Worm (Caenorhabditis elegans): ENCODE measurements around the gene ocam-1.
A peak's percentile ranks its signal among the peaks of the same experiment; 100 is the strongest.

The ocam-1 gene

DNA sequence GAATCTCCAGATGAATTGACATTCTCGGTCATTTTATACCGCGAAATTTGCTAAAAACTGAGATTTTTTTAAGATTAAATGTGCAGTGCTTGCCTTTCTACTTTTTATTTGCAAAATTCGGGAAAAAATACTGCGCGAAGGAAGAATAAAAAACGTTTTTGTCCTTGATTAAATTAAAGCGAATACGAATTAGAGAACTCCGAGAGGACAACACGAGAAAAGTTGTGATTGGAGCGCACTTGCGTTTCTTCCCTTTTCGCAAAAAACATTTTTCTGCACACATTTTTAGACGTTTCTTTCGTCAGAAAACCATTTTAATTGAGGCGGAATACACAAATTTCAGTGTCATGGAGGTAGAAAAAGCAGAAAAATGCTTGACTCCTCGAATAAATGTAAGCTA is 17.9 kb upstream of the ocam-1 start, which contains the start of the genes trm-1 and ints-2 (continued):
- TF ChIP-seq C06A6.2 (GFP tag; conservative IDR thresholded peaks at IDR 0.05) (no peak), F57A8.1 (GFP tag; optimal IDR thresholded peaks at IDR 0.05) (no peak), F49E8.2 (tag; optimal IDR thresholded peaks at IDR 0.05; ENCODE audit: insufficient read depth) (no peak), lag-1 (GFP tag; IDR thresholded peaks at IDR 0.05) (no peak), tlf-1 (GFP tag; optimal IDR thresholded peaks at IDR 0.05) (no peak), F22D6.2 (tag; optimal IDR thresholded peaks at IDR 0.05) (no peak), B0035.1 (tag; optimal IDR thresholded peaks at IDR 0.05) (no peak), F33H1.4 (GFP tag; IDR thresholded peaks at IDR 0.05) (peak; percentile 21; the same call in 1 of the 2 replicates), ama-1 (optimal IDR thresholded peaks at IDR 0.05) (no peak), ama-1 (GFP tag; optimal IDR thresholded peaks at IDR 0.05) (no peak), him-1 (tag; optimal IDR thresholded peaks at IDR 0.05) (no peak), lin-40 (tag; optimal IDR thresholded peaks at IDR 0.05) (no peak), egl-18 (GFP tag; IDR thresholded peaks at IDR 0.05) (no peak), T07F8.4 (tag; optimal IDR thresholded peaks at IDR 0.05) (no peak), hmg-1.2 (GFP tag; IDR thresholded peaks at IDR 0.05) (0 out of 2 replicates have a peak, but pooled peaks have one; percentile 19), snpc-4 (GFP tag; optimal IDR thresholded peaks at IDR 0.05) (no peak), snpc-4 (tag; optimal IDR thresholded peaks at IDR 0.05) (peak in 1 of 4 experiments; percentile 45), dpff-1 (tag; optimal IDR thresholded peaks at IDR 0.05) (no peak), hmg-20 (GFP tag; IDR thresholded peaks at IDR 0.05) (no peak), madf-10 (tag; optimal IDR thresholded peaks at IDR 0.05) (no peak), snpc-1.3 (tag; optimal IDR thresholded peaks at IDR 0.05; ENCODE audit: insufficient read depth) (no peak), cebp-2 (GFP tag; IDR thresholded peaks at IDR 0.05) (no peak), T26A5.8 (tag; optimal IDR thresholded peaks at IDR 0.05) (no peak), K11D2.4 (GFP tag; IDR thresholded peaks at IDR 0.05) (no peak), B0261.1 (tag; optimal IDR thresholded peaks at IDR 0.05) (no peak), let-526 (GFP tag; IDR thresholded peaks at IDR 0.05) (no peak), madf-6 (GFP tag; IDR thresholded peaks at IDR 0.05) (no peak), ceh-40 (GFP tag; IDR thresholded peaks at IDR 0.05) (no peak), atf-7 (tag; optimal IDR thresholded peaks at IDR 0.05) (no peak), F23B12.7 (tag; optimal IDR thresholded peaks at IDR 0.05; ENCODE audit: insufficient read depth) (no peak), somi-1 (GFP tag; optimal IDR thresholded peaks at IDR 0.05) (no peak), lsl-1 (GFP tag; optimal IDR thresholded peaks at IDR 0.05) (peak; percentile 4), efl-1 (GFP tag; optimal IDR thresholded peaks at IDR 0.05) (peak; percentile 21), lin-35 (GFP tag; optimal IDR thresholded peaks at IDR 0.05) (peak in 1 of 3 experiments; percentile 36), lir-1 (GFP tag; conservative IDR thresholded peaks at IDR 0.05) (no peak), dox-1 (GFP tag; IDR thresholded peaks at IDR 0.05) (no peak), Y95B8A.8 (GFP tag; IDR thresholded peaks at IDR 0.05) (no peak), rpc-1 (optimal IDR thresholded peaks at IDR 0.05) (no peak), rpc-1 (tag; optimal IDR thresholded peaks at IDR 0.05) (no peak), F10E7.11 (tag; optimal IDR thresholded peaks at IDR 0.05) (no peak), ceh-100 (GFP tag; IDR thresholded peaks at IDR 0.05) (no peak), ceh-27 (GFP tag; optimal IDR thresholded peaks at IDR 0.05) (no peak), sptf-2 (GFP tag; optimal IDR thresholded peaks at IDR 0.05) (no peak)

Data from whole organism, young adult.